Worm (Caenorhabditis elegans) whole organism, early embryonic: ENCODE measurements around the gene EEED8.14.

ENCODE experiments used
- B0310.2 ChIP-seq: sonication (generic microtip); optimal IDR thresholded peaks from 2 replicates; lab custom pipeline; 2016; ENCODE audit warnings: mild to moderate bottlenecking, missing genetic modification characterization, missing compliant biosample characterization
- F13C5.2 ChIP-seq: sonication (generic microtip); optimal IDR thresholded peaks from 2 replicates; lab custom pipeline; 2017; ENCODE audit warnings: mild to moderate bottlenecking, missing genetic modification characterization, inconsistent platforms, missing compliant biosample characterization
- aly-1 ChIP-seq: sonication (generic microtip); optimal IDR thresholded peaks from 2 replicates; lab custom pipeline; 2016; ENCODE audit warnings: missing genetic modification characterization, missing compliant biosample characterization
- ama-1 ChIP-seq: fragments of 150-350 bp; optimal IDR thresholded peaks from 2 replicates; lab custom pipeline; 2014
- ceh-13 ChIP-seq: fragments of 200-800 bp; sonication (Bioruptor generic); optimal IDR thresholded peaks from 2 replicates; lab custom pipeline; 2018; ENCODE audit warnings: mild to moderate bottlenecking, missing genetic modification characterization, missing compliant biosample characterization
- ceh-36 ChIP-seq: sonication (generic microtip); optimal IDR thresholded peaks from 2 replicates; lab custom pipeline; 2016; ENCODE audit warnings: missing genetic modification characterization, inconsistent platforms, missing compliant biosample characterization
- ets-7 ChIP-seq: sonication (generic microtip); optimal IDR thresholded peaks from 2 replicates; lab custom pipeline; 2016; ENCODE audit warnings: missing genotype, missing genetic modification characterization, missing compliant biosample characterization
- flt-1 ChIP-seq: fragments of 200-800 bp; sonication (Bioruptor generic); IDR thresholded peaks from 2 replicates; pipeline ENCODE4 v1.3.6; 2022; ENCODE audit warnings: missing genetic modification characterization, missing compliant biosample characterization
- hmbx-1 ChIP-seq: sonication (generic microtip); optimal IDR thresholded peaks from 2 replicates; lab custom pipeline; 2016; ENCODE audit warnings: mild to moderate bottlenecking, missing genetic modification characterization, missing compliant biosample characterization
- hmg-4 ChIP-seq: fragments of 200-800 bp; sonication (Bioruptor generic); optimal IDR thresholded peaks from 2 replicates; lab custom pipeline; 2018; ENCODE audit warnings: mild to moderate bottlenecking, missing genetic modification characterization, missing compliant biosample characterization
- hnd-1 ChIP-seq: sonication (generic microtip); optimal IDR thresholded peaks from 2 replicates; lab custom pipeline; 2016; ENCODE audit warnings: missing genetic modification characterization, missing compliant biosample characterization
- pes-1 ChIP-seq: fragments of 200-800 bp; sonication (Bioruptor generic); IDR thresholded peaks from 2 replicates; pipeline ENCODE4 v1.3.6; 2022; ENCODE audit warnings: missing genetic modification reagents, missing genetic modification characterization, missing compliant biosample characterization
- scrt-1 ChIP-seq: fragments of 200-800 bp; sonication (Bioruptor generic); IDR thresholded peaks from 2 replicates; pipeline ENCODE4 v1.3.6; 2022; ENCODE audit warnings: missing genetic modification characterization, missing compliant biosample characterization
- sea-1 ChIP-seq: fragments of 200-800 bp; sonication (Bioruptor generic); conservative IDR thresholded peaks from 2 replicates; pipeline ENCODE4 v1.3.6; 2022; ENCODE audit warnings: missing genetic modification characterization, missing compliant biosample characterization
- tbx-11 ChIP-seq: fragments of 200-800 bp; sonication (Bioruptor generic); IDR thresholded peaks from 2 replicates; pipeline ENCODE4 v1.3.6; 2022; ENCODE audit warnings: missing genetic modification characterization, missing compliant biosample characterization
- tbx-37 ChIP-seq: fragments of 200-800 bp; sonication (Bioruptor generic); conservative IDR thresholded peaks from 2 replicates; pipeline ENCODE4 v1.3.6; 2022; ENCODE audit warnings: missing genetic modification reagents, missing genetic modification characterization, missing compliant biosample characterization
- tra-4 ChIP-seq: sonication (generic microtip); optimal IDR thresholded peaks from 2 replicates; lab custom pipeline; 2017; ENCODE audit warnings: missing genetic modification characterization, missing compliant biosample characterization

The EEED8.14 gene

ce11 chrII:5388786-5389421 is 24.9 kb downstream of the EEED8.14 start, which contains the start of gene rsp-4:
Gene rsp-4 (minus strand): TSS chrII:5388836.
- TF ChIP-seq hnd-1 (tag; lab: Kevin White, UChicago) (no peak), hmg-4 (GFP tag; lab: Kevin White, UChicago) (no peak), hmbx-1 (tag; lab: Kevin White, UChicago) (no peak), flt-1 (GFP tag; lab: Robert Waterston, UW) (no peak), tra-4 (tag; lab: Kevin White, UChicago) (no peak), F13C5.2 (tag; lab: Kevin White, UChicago) (no peak), ama-1 (lab: Kevin White, UChicago) (no peak), aly-1 (no peak), ets-7 (tag; lab: Kevin White, UChicago) (no peak), scrt-1 (no peak), ceh-13 (GFP tag; lab: Kevin White, UChicago) (no peak), pes-1 (no peak), B0310.2 (tag; lab: Kevin White, UChicago) (no peak), tbx-11 (GFP tag; lab: Robert Waterston, UW) (no peak), tbx-37 (GFP tag; lab: Robert Waterston, UW) (no peak)

- TF ChIP-seq B0310.2 (tag; lab: Kevin White, UChicago), result no peak
- TF ChIP-seq hmbx-1 (tag; lab: Kevin White, UChicago), result no peak
- no peak for TF ChIP-seq sea-1
- no peak for TF ChIP-seq hnd-1 (tag; lab: Kevin White, UChicago)
- TF ChIP-seq ama-1 (lab: Kevin White, UChicago), result no peak
- no peak for TF ChIP-seq aly-1
- no peak for TF ChIP-seq tbx-11 (GFP tag; lab: Robert Waterston, UW)
- TF ChIP-seq ceh-13 (GFP tag; lab: Kevin White, UChicago), result no peak
- TF ChIP-seq flt-1 (GFP tag; lab: Robert Waterston, UW), result no peak
- TF ChIP-seq scrt-1, result no peak
Measured at ce11 chrII:5387217-5387616, 26.6 kb downstream of the EEED8.14 start, which contains the start of gene ccpp-6. Gene ccpp-6 (minus strand): TSS chrII:5387317.

ce11 chrII:5384282-5384681 is 29.6 kb downstream of the EEED8.14 start:
- TF ChIP-seq ets-7 (tag; lab: Kevin White, UChicago), result no peak
- no peak for TF ChIP-seq B0310.2 (tag; lab: Kevin White, UChicago)
- TF ChIP-seq hnd-1 (tag; lab: Kevin White, UChicago), result no peak
- TF ChIP-seq tbx-37 (GFP tag; lab: Robert Waterston, UW), result no peak
- no peak for TF ChIP-seq tra-4 (tag; lab: Kevin White, UChicago)
- no peak for TF ChIP-seq ceh-13 (GFP tag; lab: Kevin White, UChicago)
- TF ChIP-seq pes-1, result no peak
- TF ChIP-seq flt-1 (GFP tag; lab: Robert Waterston, UW), result no peak
- no peak for TF ChIP-seq sea-1
- no peak for TF ChIP-seq ama-1 (lab: Kevin White, UChicago)
- TF ChIP-seq scrt-1, result no peak
- TF ChIP-seq hmbx-1 (tag; lab: Kevin White, UChicago), result no peak
- no peak for TF ChIP-seq ceh-36 (tag; lab: Kevin White, UChicago)
- no peak for TF ChIP-seq F13C5.2 (tag; lab: Kevin White, UChicago)
- TF ChIP-seq tbx-11 (GFP tag; lab: Robert Waterston, UW), result no peak

DNA sequence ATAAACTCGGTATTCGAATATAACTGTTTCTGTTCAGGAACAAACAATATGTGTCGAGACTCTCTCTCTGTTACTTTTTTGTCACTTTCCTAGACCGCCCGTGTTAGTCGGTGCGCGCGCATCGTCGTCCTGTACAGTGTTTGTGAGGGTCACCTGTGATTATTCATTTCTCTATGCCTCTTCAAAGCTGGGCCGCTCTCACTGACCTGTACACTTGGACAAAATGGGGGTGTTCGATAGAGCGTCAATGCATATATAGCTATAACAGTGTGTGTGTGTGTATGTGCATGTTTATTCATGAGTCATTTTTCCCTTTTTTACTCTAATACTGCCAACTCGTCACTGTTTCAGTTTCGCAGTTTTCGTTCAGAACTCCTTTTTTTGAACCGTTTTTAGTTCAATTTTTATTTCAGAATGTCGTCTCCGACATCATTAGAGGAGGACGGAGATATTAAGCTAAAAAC is 34.2 kb downstream of the EEED8.14 start, which contains the start of gene pkc-3:
Gene pkc-3 (plus strand): TSS at position 414 of the 464 bp plus-strand sequence.
- TF ChIP-seq ceh-13 (GFP tag; lab: Kevin White, UChicago) (no peak), hmg-4 (GFP tag; lab: Kevin White, UChicago) (peak; percentile 41)

DNA sequence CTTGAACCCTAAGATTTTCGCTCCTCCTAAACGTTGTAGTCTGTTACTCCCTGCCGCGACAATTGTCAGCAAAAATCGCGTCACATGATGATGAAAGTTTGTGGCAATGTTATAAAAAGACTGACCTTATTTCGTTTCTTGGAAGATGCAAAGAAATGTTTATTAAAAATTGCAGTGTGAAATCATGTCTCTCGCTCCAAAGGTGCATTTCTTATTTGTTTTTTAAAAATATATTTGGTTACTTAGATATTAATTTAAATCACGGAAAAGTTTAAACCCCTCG is 35.7 kb downstream of the EEED8.14 start:
- no peak for TF ChIP-seq ama-1 (lab: Kevin White, UChicago)
- TF ChIP-seq ets-7 (tag; lab: Kevin White, UChicago), result no peak
- no peak for TF ChIP-seq sea-1
- no peak for TF ChIP-seq pes-1
- TF ChIP-seq hmg-4 (GFP tag; lab: Kevin White, UChicago), result no peak
- no peak for TF ChIP-seq hnd-1 (tag; lab: Kevin White, UChicago)
- no peak for TF ChIP-seq flt-1 (GFP tag; lab: Robert Waterston, UW)
- no peak for TF ChIP-seq ceh-13 (GFP tag; lab: Kevin White, UChicago)
- TF ChIP-seq tra-4 (tag; lab: Kevin White, UChicago), result no peak
- TF ChIP-seq B0310.2 (tag; lab: Kevin White, UChicago), result no peak

- TF ChIP-seq ceh-13 (GFP tag; lab: Kevin White, UChicago) (no peak), scrt-1 (no peak), F13C5.2 (tag; lab: Kevin White, UChicago) (no peak), ama-1 (lab: Kevin White, UChicago) (no peak), sea-1 (no peak), tbx-37 (GFP tag; lab: Robert Waterston, UW) (no peak), hnd-1 (tag; lab: Kevin White, UChicago) (no peak), tra-4 (tag; lab: Kevin White, UChicago) (no peak), hmg-4 (GFP tag; lab: Kevin White, UChicago) (no peak), B0310.2 (tag; lab: Kevin White, UChicago) (no peak), pes-1 (no peak), aly-1 (no peak), ets-7 (tag; lab: Kevin White, UChicago) (no peak), flt-1 (GFP tag; lab: Robert Waterston, UW) (no peak), hmbx-1 (tag; lab: Kevin White, UChicago) (no peak), ceh-36 (tag; lab: Kevin White, UChicago) (no peak), tbx-11 (GFP tag; lab: Robert Waterston, UW) (no peak)
Measured at ce11 chrII:5377467-5378238, 36.2 kb downstream of the EEED8.14 start, which contains the start of gene prdx-2. Gene prdx-2 (plus strand): TSS chrII:5378195.
